Worm (Caenorhabditis elegans): ENCODE results near the gene K08D10.13.
"Not testable (repeated sequence)": the region's sequence is repeated elsewhere in the genome, so short reads cannot be mapped to it uniquely, and the experiment has no call there.

The K08D10.13 gene

ce11 chrIV:4196729-4197128, 25.3 kb upstream of the K08D10.13 start, which contains the start of gene K06B9.6:
TSS of gene K06B9.6 (minus strand) at chrIV:4196829.
- not testable (repeated sequence) for TF ChIP-seq attf-4, nhr-11, hif-1 (tag; optimal IDR thresholded peaks at IDR 0.05)

- not testable (repeated sequence) for TF ChIP-seq ceh-82 (tag; optimal IDR thresholded peaks at IDR 0.05); hlh-11 (tag; optimal IDR thresholded peaks at IDR 0.05); set-16 (GFP tag; IDR thresholded peaks at IDR 0.05)
Observed at ce11 chrIV:4186099-4186498, 14.7 kb upstream of the K08D10.13 start, which contains the start of gene K08D10.11. TSS of gene K08D10.11 (minus strand) at chrIV:4186199.

- TF ChIP-seq set-16 (GFP tag; IDR thresholded peaks at IDR 0.05) (peak; percentile 51; the same call in 1 of the 2 replicates), ctbp-1 (GFP tag; IDR thresholded peaks at IDR 0.05) (peak; percentile 92), pha-4 (GFP tag; IDR thresholded peaks at IDR 0.05) (peak; percentile 85), mes-2 (tag; optimal IDR thresholded peaks at IDR 0.05; ENCODE audit: poor library complexity, severe bottlenecking) (peak; percentile 53), madf-5 (GFP tag; IDR thresholded peaks at IDR 0.05) (peak in 1 of 2 experiments; percentile 88; a peak in 2 of 4 replicates), egl-43 (GFP tag; IDR thresholded peaks at IDR 0.05) (peak; percentile 95), dmd-8 (GFP tag; IDR thresholded peaks at IDR 0.05) (0 out of 2 replicates have a peak, but pooled peaks have one; percentile 12), hlh-11 (tag; optimal IDR thresholded peaks at IDR 0.05) (peak; percentile 3), mxl-2 (GFP tag; conservative IDR thresholded peaks at IDR 0.05) (0 out of 2 replicates have a peak, but pooled peaks have one; percentile 14), hmg-1.1 (GFP tag; IDR thresholded peaks at IDR 0.05) (peak; percentile 98), tra-1 (GFP tag; IDR thresholded peaks at IDR 0.05) (peak; percentile 95), ceh-20 (GFP tag; IDR thresholded peaks at IDR 0.05) (peak; percentile 98), arid-1 (GFP tag; conservative IDR thresholded peaks at IDR 0.05) (peak; percentile 84), saeg-2 (GFP tag; IDR thresholded peaks at IDR 0.05) (peak; percentile 88), php-3 (GFP tag; IDR thresholded peaks at IDR 0.05) (peak; percentile 92), D1046.2 (GFP tag; IDR thresholded peaks at IDR 0.05) (peak; percentile 96), daf-8 (GFP tag; IDR thresholded peaks at IDR 0.05) (peak; percentile 82; the same call in 1 of the 2 replicates), mdt-29 (GFP tag; IDR thresholded peaks at IDR 0.05) (peak; percentile 83), lin-38 (GFP tag; IDR thresholded peaks at IDR 0.05) (peak; percentile 100), dpl-1 (GFP tag; optimal IDR thresholded peaks at IDR 0.05) (peak; percentile 33), lin-29 (GFP tag; IDR thresholded peaks at IDR 0.05) (peak; percentile 98), dmd-9 (GFP tag; IDR thresholded peaks at IDR 0.05) (peak; percentile 95), madf-9 (GFP tag; conservative IDR thresholded peaks at IDR 0.05) (peak; percentile 83), Y48G9A.11 (GFP tag; IDR thresholded peaks at IDR 0.05) (peak; percentile 70), rbr-2 (tag; optimal IDR thresholded peaks at IDR 0.05) (peak; percentile 32), lin-1 (GFP tag; IDR thresholded peaks at IDR 0.05) (0 out of 2 replicates have a peak, but pooled peaks have one; percentile 43), lsy-2 (tag; optimal IDR thresholded peaks at IDR 0.05) (peak; percentile 28 to 77), ZK337.2 (GFP tag; IDR thresholded peaks at IDR 0.05) (peak; percentile 82), nhr-41 (GFP tag; IDR thresholded peaks at IDR 0.05) (0 out of 2 replicates have a peak, but pooled peaks have one; percentile 30), zfp-3 (GFP tag; conservative IDR thresholded peaks at IDR 0.05) (peak; percentile 93), T26A8.4 (GFP tag; IDR thresholded peaks at IDR 0.05) (peak; percentile 96), vab-7 (GFP tag; IDR thresholded peaks at IDR 0.05) (peak; percentile 81), nhr-42 (GFP tag; IDR thresholded peaks at IDR 0.05) (peak; percentile 97), dmd-6 (GFP tag; IDR thresholded peaks at IDR 0.05) (peak; percentile 95)
- TF ChIP-seq pha-4 (tag; optimal IDR thresholded peaks at IDR 0.05) = not testable (repeated sequence)
Observed at ce11 chrIV:4184767-4185166, 13.4 kb upstream of the K08D10.13 start.

All from whole organism, L4 larva.